Worm (Caenorhabditis elegans) whole organism, late embryonic: Measurements from ENCODE around the gene nas-24.

Source experiments
- F13H6.1 ChIP-seq: sonication (generic microtip); optimal IDR thresholded peaks from 2 replicates; lab custom pipeline; 2016; ENCODE audit warnings: missing genetic modification characterization, missing compliant biosample characterization
- K02D7.2 ChIP-seq: sonication (generic microtip); optimal IDR thresholded peaks from 2 replicates; lab custom pipeline; 2017; ENCODE audit warnings: mild to moderate bottlenecking, missing genetic modification characterization, missing compliant biosample characterization
- K09A11.1 ChIP-seq: sonication (generic microtip); optimal IDR thresholded peaks from 2 replicates; lab custom pipeline; 2017; ENCODE audit warnings: antibody characterized with exemption, mild to moderate bottlenecking, missing genetic modification characterization, missing compliant biosample characterization; ENCODE audit not compliant: insufficient read depth
- Y22D7AL.16 ChIP-seq: sonication (generic microtip); optimal IDR thresholded peaks from 2 replicates; lab custom pipeline; 2016; ENCODE audit warnings: missing genetic modification characterization, missing compliant biosample characterization
- ama-1 ChIP-seq: fragments of 150-350 bp; optimal IDR thresholded peaks from 2 replicates; lab custom pipeline; 2014
- ceh-18 ChIP-seq: sonication (generic microtip); optimal IDR thresholded peaks from 2 replicates; lab custom pipeline; 2016; ENCODE audit warnings: missing genetic modification characterization, missing compliant biosample characterization
- ceh-22 ChIP-seq: sonication (generic microtip); optimal IDR thresholded peaks from 2 replicates; lab custom pipeline; 2017; ENCODE audit warnings: missing biosample characterization, missing genetic modification characterization
- ceh-30 ChIP-seq: fragments of 150-350 bp; optimal IDR thresholded peaks from 2 replicates; lab custom pipeline; 2014; ENCODE audit warnings: missing biosample characterization, missing genetic modification characterization
- ceh-31 ChIP-seq: sonication (generic microtip); optimal IDR thresholded peaks from 2 replicates; lab custom pipeline; 2016; ENCODE audit warnings: missing genetic modification characterization, missing compliant biosample characterization
- ceh-45 ChIP-seq: fragments of 200-800 bp; sonication (Bioruptor generic); IDR thresholded peaks from 2 replicates; pipeline ENCODE4 v1.3.6; 2022; ENCODE audit warnings: missing genetic modification reagents, missing genetic modification characterization, missing compliant biosample characterization
- ceh-48 ChIP-seq: sonication (generic microtip); optimal IDR thresholded peaks from 2 replicates; lab custom pipeline; 2016; ENCODE audit warnings: missing genetic modification characterization, inconsistent platforms, missing compliant biosample characterization
- ceh-9 ChIP-seq: sonication (generic microtip); optimal IDR thresholded peaks from 2 replicates; lab custom pipeline; 2016; ENCODE audit warnings: mild to moderate bottlenecking, missing genetic modification characterization, inconsistent platforms, missing compliant biosample characterization
- dve-1 ChIP-seq: sonication (generic microtip); optimal IDR thresholded peaks from 2 replicates; lab custom pipeline; 2017; ENCODE audit warnings: antibody characterized with exemption, mild to moderate bottlenecking, missing genetic modification characterization, missing compliant biosample characterization
- elt-4 ChIP-seq: sonication (generic microtip); optimal IDR thresholded peaks from 2 replicates; lab custom pipeline; 2016; ENCODE audit warnings: missing genetic modification characterization, missing compliant biosample characterization
- fkh-6 ChIP-seq: sonication (generic microtip); optimal IDR thresholded peaks from 2 replicates; lab custom pipeline; 2016; ENCODE audit warnings: missing genetic modification characterization, missing compliant biosample characterization
- gmeb-2 ChIP-seq: sonication (generic microtip); optimal IDR thresholded peaks from 2 replicates; lab custom pipeline; 2016; ENCODE audit warnings: missing genetic modification characterization, inconsistent platforms, missing compliant biosample characterization
- hlh-13 ChIP-seq: fragments of 200-800 bp; sonication (Bioruptor generic); optimal IDR thresholded peaks from 2 replicates; lab custom pipeline; 2018; ENCODE audit warnings: mild to moderate bottlenecking, missing genetic modification characterization, missing compliant biosample characterization
- hlh-15 ChIP-seq: sonication (generic microtip); optimal IDR thresholded peaks from 2 replicates; lab custom pipeline; 2016; ENCODE audit warnings: missing genetic modification characterization, missing compliant biosample characterization
- lim-6 ChIP-seq: sonication (generic microtip); optimal IDR thresholded peaks from 2 replicates; lab custom pipeline; 2016; ENCODE audit warnings: missing genetic modification characterization, missing compliant biosample characterization
- lin-11 ChIP-seq: fragments of 200-800 bp; sonication (Bioruptor generic); optimal IDR thresholded peaks from 2 replicates; lab custom pipeline; 2018; ENCODE audit warnings: mild to moderate bottlenecking, missing genetic modification characterization, missing compliant biosample characterization
- madf-2 ChIP-seq: sonication (generic microtip); optimal IDR thresholded peaks from 2 replicates; lab custom pipeline; 2017; ENCODE audit warnings: missing genetic modification characterization, missing compliant biosample characterization
- nfya-1 ChIP-seq: sonication (generic microtip); optimal IDR thresholded peaks from 2 replicates; lab custom pipeline; 2017; ENCODE audit warnings: missing genetic modification characterization, mild to moderate bottlenecking, missing compliant biosample characterization, antibody characterized with exemption, moderate library complexity
- nhr-232 ChIP-seq: sonication (generic microtip); optimal IDR thresholded peaks from 2 replicates; lab custom pipeline; 2016; ENCODE audit warnings: missing genetic modification characterization, missing compliant biosample characterization
- npax-4 ChIP-seq: sonication (generic microtip); optimal IDR thresholded peaks from 2 replicates; lab custom pipeline; 2016; ENCODE audit warnings: missing genetic modification characterization, missing compliant biosample characterization
- pat-9 ChIP-seq: fragments of 200-800 bp; sonication (Bioruptor generic); optimal IDR thresholded peaks from 2 replicates; lab custom pipeline; 2018; ENCODE audit warnings: mild to moderate bottlenecking, missing genetic modification characterization, moderate library complexity, missing compliant biosample characterization
- pax-1 ChIP-seq: fragments of 150-350 bp; optimal IDR thresholded peaks from 2 replicates; lab custom pipeline; 2014; ENCODE audit warnings: missing biosample characterization, missing genetic modification characterization
- pha-2 ChIP-seq: sonication (generic microtip); optimal IDR thresholded peaks from 2 replicates; lab custom pipeline; 2017; ENCODE audit warnings: mild to moderate bottlenecking, missing genetic modification characterization, missing compliant biosample characterization
- pros-1 ChIP-seq: fragments of 150-350 bp; optimal IDR thresholded peaks from 2 replicates; lab custom pipeline; 2014; ENCODE audit warnings: missing biosample characterization, missing genetic modification reagents, missing genetic modification characterization
- ref-2 ChIP-seq: sonication (generic microtip); optimal IDR thresholded peaks from 2 replicates; lab custom pipeline; 2016; ENCODE audit warnings: missing genetic modification characterization, missing compliant biosample characterization
- sox-4 ChIP-seq: sonication (generic microtip); optimal IDR thresholded peaks from 2 replicates; lab custom pipeline; 2017; ENCODE audit warnings: mild to moderate bottlenecking, missing genetic modification characterization, inconsistent platforms, missing compliant biosample characterization
- syd-9 ChIP-seq: sonication (generic microtip); optimal IDR thresholded peaks from 2 replicates; lab custom pipeline; 2016; ENCODE audit warnings: mild to moderate bottlenecking, missing genetic modification characterization, moderate library complexity, missing compliant biosample characterization
- tbx-2 ChIP-seq: sonication (generic microtip); optimal IDR thresholded peaks from 2 replicates; lab custom pipeline; 2016; ENCODE audit warnings: missing genetic modification characterization, missing compliant biosample characterization
- ttx-3 ChIP-seq: sonication (generic microtip); optimal IDR thresholded peaks from 2 replicates; lab custom pipeline; 2016; ENCODE audit warnings: missing genetic modification reagents, missing genetic modification characterization, missing compliant biosample characterization
- unc-3 ChIP-seq, 2 experiments: fragments of 200-800 bp in 1 of 2; sonication (Bioruptor generic) in 1 of 2; sonication (generic microtip) in 1 of 2; conservative IDR thresholded peaks in 1 of 2; optimal IDR thresholded peaks in 1 of 2; 2 replicates each; pipeline versions ENCODE4 v1.3.6 to Lab custom; 2016 to 2022; ENCODE audit warnings: missing compliant biosample characterization in 2 of 2, missing genetic modification characterization in 2 of 2, missing genetic modification reagents in 1 of 2
- unc-42 ChIP-seq: sonication (generic microtip); optimal IDR thresholded peaks from 2 replicates; lab custom pipeline; 2016; ENCODE audit warnings: missing genotype, missing genetic modification characterization, missing compliant biosample characterization
- ztf-16 ChIP-seq: sonication (generic microtip); optimal IDR thresholded peaks from 2 replicates; lab custom pipeline; 2017; ENCODE audit warnings: missing genetic modification characterization, missing compliant biosample characterization

Gene nas-24

DNA sequence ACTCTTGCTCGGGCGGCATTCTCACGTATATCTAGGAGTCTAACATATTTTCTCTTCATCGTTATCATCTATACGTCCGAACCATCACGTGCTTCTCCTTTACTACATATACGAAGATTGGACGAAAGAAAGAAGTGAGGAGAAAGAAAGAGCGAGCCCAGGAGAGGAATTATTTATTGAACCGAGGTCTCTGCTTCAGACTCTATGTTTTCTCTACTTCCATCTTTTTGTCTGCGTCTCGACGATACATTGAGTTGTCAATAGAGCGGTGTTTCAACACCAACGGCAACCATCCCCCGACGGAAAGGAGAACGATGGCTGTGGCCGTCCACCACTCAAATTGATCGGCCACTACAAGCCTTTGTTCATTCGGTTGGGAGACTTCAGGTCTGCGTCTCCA is 20.2 kb downstream of the nas-24 start (continued):
- no peak for TF ChIP-seq hlh-13
- no peak for TF ChIP-seq ttx-3 (tag; lab: Kevin White, UChicago)
- TF ChIP-seq ama-1 (lab: Kevin White, UChicago) = no peak
- TF ChIP-seq ceh-30 (tag; lab: Kevin White, UChicago) = peak; percentile 90
- peak; percentile 38 for TF ChIP-seq syd-9 (tag; lab: Kevin White, UChicago)
- 0 out of 2 replicates have a peak, but pooled peaks have one; percentile 34 for TF ChIP-seq unc-3 (GFP tag; conservative IDR thresholded peaks at IDR 0.05; lab: Robert Waterston, UW)
- no peak for TF ChIP-seq unc-3 (tag; optimal IDR thresholded peaks at IDR 0.05; lab: Kevin White, UChicago)
- no peak for TF ChIP-seq npax-4 (tag; lab: Kevin White, UChicago)
- TF ChIP-seq nfya-1 (tag; lab: Kevin White, UChicago) = peak; percentile 94
- no peak for TF ChIP-seq nhr-232 (tag; lab: Kevin White, UChicago)
- TF ChIP-seq fkh-6 = no peak
- peak; percentile 92 for TF ChIP-seq ceh-31 (tag; lab: Kevin White, UChicago)
- peak; percentile 35 for TF ChIP-seq K09A11.1
- TF ChIP-seq pha-2 = peak; percentile 38
- no peak for TF ChIP-seq lin-11 (tag; lab: Kevin White, UChicago)
- TF ChIP-seq pax-1 (tag; lab: Kevin White, UChicago) = peak; percentile 57
- TF ChIP-seq ceh-45 (GFP tag; lab: Robert Waterston, UW) = no peak
- peak; percentile 40 for TF ChIP-seq unc-42 (tag; lab: Kevin White, UChicago)
- no peak for TF ChIP-seq K02D7.2 (tag; lab: Kevin White, UChicago)
- TF ChIP-seq Y22D7AL.16 = peak; percentile 27
- no peak for TF ChIP-seq gmeb-2

DNA sequence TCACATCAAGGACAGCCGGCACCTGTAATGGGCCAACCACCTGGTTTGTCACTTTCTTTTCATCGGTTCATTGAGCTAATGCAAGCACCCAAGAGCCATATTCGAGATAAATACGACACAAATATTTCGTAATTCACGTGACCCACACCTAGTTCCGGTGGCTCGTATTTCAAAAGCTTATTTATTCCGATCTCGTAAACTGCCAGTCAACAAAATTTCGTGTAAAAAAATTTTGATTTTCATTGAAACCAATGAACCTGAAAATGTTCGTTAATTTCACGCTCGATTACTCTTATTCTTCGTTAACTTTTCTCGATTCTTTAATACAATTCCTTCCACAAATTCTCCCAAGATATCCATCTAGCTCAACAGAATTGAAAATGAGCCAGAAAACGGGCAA is 20.9 kb downstream of the nas-24 start:
- TF ChIP-seq ref-2 (no peak), fkh-6 (no peak), unc-3 (GFP tag; conservative IDR thresholded peaks at IDR 0.05; lab: Robert Waterston, UW) (no peak), unc-3 (tag; optimal IDR thresholded peaks at IDR 0.05; lab: Kevin White, UChicago) (no peak), hlh-15 (no peak), ceh-45 (GFP tag; lab: Robert Waterston, UW) (no peak), lim-6 (tag; lab: Kevin White, UChicago) (no peak), ztf-16 (tag; lab: Kevin White, UChicago) (no peak), ceh-48 (tag; lab: Kevin White, UChicago) (no peak), ceh-31 (tag; lab: Kevin White, UChicago) (no peak)

DNA sequence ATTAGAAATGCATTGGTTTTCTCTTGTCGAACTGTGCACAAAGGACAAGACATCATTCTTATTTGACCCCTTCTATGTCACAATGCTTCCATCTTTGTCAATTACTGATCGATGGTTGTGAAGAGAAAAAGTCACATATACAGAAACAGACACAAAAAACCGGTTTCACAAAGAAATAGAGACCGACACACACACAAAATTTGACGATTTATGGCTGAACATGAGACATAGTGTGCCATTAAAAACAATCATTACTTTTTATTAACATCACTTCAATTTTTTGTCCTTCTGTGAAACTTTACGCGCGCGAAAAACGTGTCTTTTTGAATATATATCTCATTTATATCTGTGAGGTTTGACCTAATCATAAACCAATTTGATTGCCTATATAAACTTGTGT is 21.4 kb downstream of the nas-24 start:
- TF ChIP-seq ceh-9 (tag; lab: Kevin White, UChicago) (no peak), F13H6.1 (tag; lab: Kevin White, UChicago) (no peak), ceh-31 (tag; lab: Kevin White, UChicago) (no peak), madf-2 (no peak), ceh-30 (tag; lab: Kevin White, UChicago) (no peak), pat-9 (tag; lab: Kevin White, UChicago) (no peak), pros-1 (tag; lab: Kevin White, UChicago) (no peak), ztf-16 (tag; lab: Kevin White, UChicago) (no peak), ceh-18 (tag; lab: Kevin White, UChicago) (no peak), pha-2 (no peak), ceh-48 (tag; lab: Kevin White, UChicago) (no peak), pax-1 (tag; lab: Kevin White, UChicago) (no peak), ceh-22 (tag; lab: Kevin White, UChicago) (no peak)

ce11 chrV:13794046-13794445 is 24.9 kb downstream of the nas-24 start:
- TF ChIP-seq ceh-18 (tag; lab: Kevin White, UChicago) (no peak), ttx-3 (tag; lab: Kevin White, UChicago) (no peak), pat-9 (tag; lab: Kevin White, UChicago) (no peak), elt-4 (no peak), lin-11 (tag; lab: Kevin White, UChicago) (no peak), F13H6.1 (tag; lab: Kevin White, UChicago) (no peak), pax-1 (tag; lab: Kevin White, UChicago) (no peak), nhr-232 (tag; lab: Kevin White, UChicago) (no peak), dve-1 (tag; lab: Kevin White, UChicago) (no peak), syd-9 (tag; lab: Kevin White, UChicago) (no peak), ceh-22 (tag; lab: Kevin White, UChicago) (no peak), sox-4 (tag; lab: Kevin White, UChicago) (no peak), tbx-2 (tag; lab: Kevin White, UChicago) (no peak)
- TF ChIP-seq, all 69 proteins: peak for 0
